Worm (Caenorhabditis elegans) whole organism, L3 larva: ENCODE data around the gene T27E4.1.

Experiments
- ZK546.5 ChIP-seq: sonication (generic microtip); optimal IDR thresholded peaks from 2 replicates; lab custom pipeline; 2017; ENCODE audit warnings: missing biosample characterization, missing genetic modification characterization
- aly-2 ChIP-seq: fragments of 150-350 bp; optimal IDR thresholded peaks from 2 replicates; lab custom pipeline; 2014; ENCODE audit warnings: missing biosample characterization, missing genetic modification characterization
- ama-1 ChIP-seq: fragments of 150-350 bp; optimal IDR thresholded peaks from 2 replicates; lab custom pipeline; 2018
- ceh-28 ChIP-seq: fragments of 150-350 bp; optimal IDR thresholded peaks from 2 replicates; lab custom pipeline; 2014; ENCODE audit warnings: missing biosample characterization, missing genetic modification reagents, missing genetic modification characterization
- ceh-82 ChIP-seq: fragments of 150-350 bp; optimal IDR thresholded peaks from 2 replicates; lab custom pipeline; 2014; ENCODE audit warnings: missing biosample characterization, missing genetic modification characterization
- egl-5 ChIP-seq: fragments of 150-350 bp; optimal IDR thresholded peaks from 2 replicates; lab custom pipeline; 2017; ENCODE audit warnings: missing biosample characterization, missing genetic modification reagents, missing genetic modification characterization, inconsistent platforms
- elt-1 ChIP-seq: fragments of 150-350 bp; optimal IDR thresholded peaks from 2 replicates; lab custom pipeline; 2014; ENCODE audit warnings: missing biosample characterization, missing genetic modification characterization
- elt-2 ChIP-seq: sonication (generic microtip); optimal IDR thresholded peaks from 2 replicates; lab custom pipeline; 2016; ENCODE audit warnings: missing genetic modification reagents, mild to moderate bottlenecking, missing genetic modification characterization, missing compliant biosample characterization
- elt-3 ChIP-seq, 3 experiments: fragments of 150-350 bp in 1 of 3; sonication (generic microtip) in 2 of 3; optimal IDR thresholded peaks; 2 replicates in 2 of 3; 4 replicates in 1 of 3; lab custom pipeline; 2014 to 2017; ENCODE audit warnings: missing biosample characterization in 3 of 3, missing genetic modification characterization in 3 of 3
- fkh-10 ChIP-seq: sonication (generic microtip); optimal IDR thresholded peaks from 2 replicates; lab custom pipeline; 2017; ENCODE audit warnings: missing biosample characterization, missing genetic modification reagents, missing genetic modification characterization
- fkh-2 ChIP-seq: fragments of 150-350 bp; optimal IDR thresholded peaks from 2 replicates; lab custom pipeline; 2014; ENCODE audit warnings: missing biosample characterization, missing genetic modification reagents, missing genetic modification characterization
- fos-1 ChIP-seq: fragments of 150-350 bp; optimal IDR thresholded peaks from 2 replicates; lab custom pipeline; 2014; ENCODE audit warnings: missing biosample characterization, missing genetic modification characterization
- jun-1 ChIP-seq: fragments of 150-350 bp; optimal IDR thresholded peaks from 2 replicates; lab custom pipeline; 2014; ENCODE audit warnings: missing biosample characterization, missing genetic modification reagents, missing genetic modification characterization
- lin-39 ChIP-seq: fragments of 150-350 bp; optimal IDR thresholded peaks from 2 replicates; lab custom pipeline; 2018; ENCODE audit warnings: missing biosample characterization, missing genetic modification reagents, missing genetic modification characterization
- lsy-12 ChIP-seq: sonication (generic microtip); optimal IDR thresholded peaks from 2 replicates; lab custom pipeline; 2016; ENCODE audit warnings: mild to moderate bottlenecking, missing genetic modification characterization, missing compliant biosample characterization
- mml-1 ChIP-seq: fragments of 150-350 bp; sonication (generic microtip); optimal IDR thresholded peaks from 3 replicates; lab custom pipeline; 2014; ENCODE audit warnings: missing biosample characterization, missing genetic modification characterization
- nhr-12 ChIP-seq: fragments of 150-350 bp; optimal IDR thresholded peaks from 2 replicates; lab custom pipeline; 2014; ENCODE audit warnings: missing biosample characterization, missing genetic modification characterization
- nhr-23 ChIP-seq: fragments of 150-350 bp; optimal IDR thresholded peaks from 2 replicates; lab custom pipeline; 2014; ENCODE audit warnings: missing biosample characterization, missing genetic modification reagents, missing genetic modification characterization
- nhr-237 ChIP-seq: fragments of 150-350 bp; optimal IDR thresholded peaks from 2 replicates; lab custom pipeline; 2014; ENCODE audit warnings: missing biosample characterization, missing genetic modification characterization
- nhr-25 ChIP-seq: sonication (generic microtip); optimal IDR thresholded peaks from 2 replicates; lab custom pipeline; 2017; ENCODE audit warnings: missing biosample characterization, missing genetic modification characterization
- nhr-43 ChIP-seq: sonication (generic microtip); optimal IDR thresholded peaks from 2 replicates; lab custom pipeline; 2016; ENCODE audit warnings: mild to moderate bottlenecking, missing genetic modification characterization, missing compliant biosample characterization; ENCODE audit not compliant: poor library complexity, severe bottlenecking
- nhr-67 ChIP-seq: fragments of 150-350 bp; optimal IDR thresholded peaks from 2 replicates; lab custom pipeline; 2014; ENCODE audit warnings: missing biosample characterization, missing genetic modification characterization
- nhr-76 ChIP-seq: fragments of 150-350 bp; sonication (generic microtip); optimal IDR thresholded peaks from 5 replicates; lab custom pipeline; 2014; ENCODE audit warnings: missing biosample characterization, missing genetic modification characterization
- nhr-77 ChIP-seq: fragments of 150-350 bp; optimal IDR thresholded peaks from 2 replicates; lab custom pipeline; 2014; ENCODE audit warnings: missing biosample characterization, missing genetic modification characterization
- pha-4 ChIP-seq: fragments of 150-350 bp; optimal IDR thresholded peaks from 2 replicates; lab custom pipeline; 2014; ENCODE audit warnings: missing biosample characterization, missing genetic modification reagents, missing genetic modification characterization
- pqm-1 ChIP-seq: fragments of 150-350 bp; optimal IDR thresholded peaks from 2 replicates; lab custom pipeline; 2017; ENCODE audit warnings: missing biosample characterization, missing genetic modification characterization, inconsistent platforms
- sea-2 ChIP-seq: fragments of 150-350 bp; sonication (generic microtip); optimal IDR thresholded peaks from 4 replicates; lab custom pipeline; 2014; ENCODE audit warnings: missing biosample characterization, missing genetic modification reagents, missing genetic modification characterization
- skn-1 ChIP-seq: fragments of 150-350 bp; optimal IDR thresholded peaks from 2 replicates; lab custom pipeline; 2014; ENCODE audit warnings: missing biosample characterization, missing genetic modification characterization
- snpc-4 ChIP-seq: fragments of 150-350 bp; optimal IDR thresholded peaks from 2 replicates; lab custom pipeline; 2014; ENCODE audit warnings: missing biosample characterization, missing genetic modification characterization
- tbx-2 ChIP-seq: sonication (generic microtip); optimal IDR thresholded peaks from 2 replicates; lab custom pipeline; 2016; ENCODE audit warnings: mild to moderate bottlenecking, missing genetic modification characterization, missing compliant biosample characterization
- unc-39 ChIP-seq: sonication (generic microtip); optimal IDR thresholded peaks from 4 replicates; lab custom pipeline; 2017; ENCODE audit warnings: missing biosample characterization, missing genetic modification characterization
- unc-62 ChIP-seq: fragments of 150-350 bp; sonication (generic microtip); optimal IDR thresholded peaks from 4 replicates; lab custom pipeline; 2014; ENCODE audit warnings: missing biosample characterization, missing genetic modification reagents, missing genetic modification characterization
- zag-1 ChIP-seq: fragments of 150-350 bp; optimal IDR thresholded peaks from 2 replicates; lab custom pipeline; 2014; ENCODE audit warnings: missing biosample characterization, missing genetic modification characterization
- ztf-4 ChIP-seq: fragments of 150-350 bp; optimal IDR thresholded peaks from 2 replicates; lab custom pipeline; 2014; ENCODE audit warnings: missing biosample characterization, missing genetic modification characterization

The T27E4.1 gene

DNA sequence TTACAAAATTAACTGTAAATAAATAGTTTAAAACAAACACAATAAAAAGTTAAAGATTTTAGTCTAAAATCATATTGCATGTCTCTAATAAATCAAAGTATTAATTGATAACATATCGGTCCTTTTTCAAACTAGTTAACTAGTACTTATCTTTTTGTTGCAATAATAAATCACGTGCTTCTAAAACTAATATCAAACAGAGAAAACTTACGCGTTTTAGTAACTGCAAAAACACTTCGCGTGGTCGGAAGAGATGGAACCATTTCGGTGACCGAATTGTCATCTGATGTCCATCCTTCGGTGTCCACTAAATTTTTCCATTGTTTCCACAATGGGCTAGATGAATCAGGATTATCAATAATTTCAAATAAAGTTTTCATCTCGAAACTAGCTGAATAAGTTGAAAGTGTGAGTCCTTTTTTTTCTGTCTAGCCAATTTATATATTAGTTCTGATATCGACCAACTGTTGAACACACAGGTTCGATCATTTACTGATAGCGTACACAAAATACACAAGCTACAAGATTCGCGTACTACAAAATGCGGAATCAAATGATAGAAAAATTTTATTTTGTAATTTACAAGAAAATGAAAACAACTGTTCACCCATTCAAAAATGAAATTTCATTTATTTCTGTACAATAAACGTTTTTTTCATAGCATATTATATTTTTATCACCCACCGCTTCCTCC lies 6.3 kb downstream of the T27E4.1 start, which contains the start of gene F21C10.9:
Gene F21C10.9, minus strand, starts transcription at position 417 of the 694 bp plus-strand sequence.
- peak; percentile 25 for TF ChIP-seq elt-2 (tag; lab: Kevin White, UChicago)
- no peak for TF ChIP-seq pqm-1 (tag; lab: Kevin White, UChicago)
- TF ChIP-seq fos-1 (tag; lab: Kevin White, UChicago), result no peak
- peak; percentile 12 for TF ChIP-seq pha-4 (tag; lab: Kevin White, UChicago)
- TF ChIP-seq snpc-4 (tag; lab: Kevin White, UChicago), result no peak
- no peak for TF ChIP-seq fkh-10 (GFP tag; lab: Kevin White, UChicago)

DNA sequence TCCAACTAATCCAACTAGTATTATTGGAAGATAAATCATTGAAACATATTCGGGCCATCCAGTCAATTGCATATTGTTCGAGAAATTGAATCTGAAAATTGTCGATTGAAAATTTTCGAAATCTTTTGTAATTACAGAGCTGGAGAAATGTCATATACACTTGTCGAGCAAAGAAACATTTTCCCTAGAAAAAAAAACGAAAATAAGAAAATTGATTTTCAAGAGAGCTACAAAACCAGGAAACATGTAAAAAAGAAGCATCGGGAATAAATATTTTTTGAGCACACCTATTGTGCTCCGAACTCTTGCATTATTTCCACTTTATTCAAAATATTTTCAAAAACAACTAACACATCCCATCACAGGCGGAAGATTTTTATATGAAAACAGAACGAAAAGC lies 8.9 kb downstream of the T27E4.1 start, which contains the start of gene frpr-6:
Gene frpr-6, minus strand, starts transcription at position 101 of the 400 bp plus-strand sequence.
- TF ChIP-seq aly-2 (tag; lab: Kevin White, UChicago) (no peak), nhr-25 (tag; lab: Kevin White, UChicago) (no peak), mml-1 (no peak)

DNA sequence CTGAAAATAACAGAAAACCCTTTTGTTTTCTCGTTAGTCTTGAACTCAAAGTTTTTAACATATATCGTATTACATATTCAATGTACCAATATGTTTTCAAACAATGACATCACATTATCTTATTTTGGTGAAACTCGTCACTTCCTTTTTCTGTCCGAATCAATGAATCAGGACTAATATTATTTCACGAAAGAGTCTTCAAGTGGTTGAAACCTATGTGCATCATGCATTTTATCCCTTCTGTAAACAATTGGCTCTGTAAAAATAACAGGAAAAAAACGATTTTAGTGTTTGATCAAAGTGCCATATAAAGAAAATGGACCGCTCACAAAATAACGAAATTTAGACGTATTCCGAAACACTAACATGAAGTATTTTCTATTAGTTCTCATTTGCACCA lies 16.1 kb downstream of the T27E4.1 start, which contains the start of gene F21C10.18:
Gene F21C10.18, plus strand, starts transcription at position 301 of the 400 bp plus-strand sequence.
- TF ChIP-seq nhr-237 (tag; lab: Kevin White, UChicago) (no peak), unc-39 (no peak), nhr-12 (no peak), tbx-2 (tag; lab: Kevin White, UChicago) (no peak), pqm-1 (tag; lab: Kevin White, UChicago) (no peak), pha-4 (tag; lab: Kevin White, UChicago) (no peak), lsy-12 (tag; lab: Kevin White, UChicago) (no peak), nhr-25 (tag; lab: Kevin White, UChicago) (no peak), fkh-2 (tag; lab: Kevin White, UChicago) (no peak), elt-1 (tag; lab: Kevin White, UChicago) (no peak), ceh-82 (tag; lab: Kevin White, UChicago) (no peak), nhr-43 (no peak)

DNA sequence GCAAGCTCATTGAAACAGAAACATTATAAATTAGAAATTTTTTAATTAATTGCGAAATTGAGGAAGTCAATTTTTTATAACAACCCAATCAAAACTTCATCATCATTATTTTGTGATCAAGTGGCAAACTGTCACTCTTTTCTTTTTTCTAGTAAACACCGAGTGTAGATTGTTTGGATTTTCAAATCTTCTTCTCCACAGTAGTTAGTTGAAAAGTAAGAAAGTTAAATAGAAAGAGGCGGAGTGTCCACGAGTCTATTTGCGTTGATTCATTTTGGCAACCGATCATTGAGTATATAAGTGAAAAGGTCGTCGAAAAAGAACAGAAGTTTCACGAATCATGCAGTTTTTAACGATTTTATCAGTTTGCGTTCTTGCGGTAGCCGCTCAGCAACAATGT lies 17.1 kb downstream of the T27E4.1 start, which contains the start of gene pqn-31:
Gene pqn-31, plus strand, starts transcription at position 301 of the 400 bp plus-strand sequence.
- TF ChIP-seq pha-4 (tag; lab: Kevin White, UChicago) (peak; percentile 37), egl-5 (tag; lab: Kevin White, UChicago) (no peak)

DNA sequence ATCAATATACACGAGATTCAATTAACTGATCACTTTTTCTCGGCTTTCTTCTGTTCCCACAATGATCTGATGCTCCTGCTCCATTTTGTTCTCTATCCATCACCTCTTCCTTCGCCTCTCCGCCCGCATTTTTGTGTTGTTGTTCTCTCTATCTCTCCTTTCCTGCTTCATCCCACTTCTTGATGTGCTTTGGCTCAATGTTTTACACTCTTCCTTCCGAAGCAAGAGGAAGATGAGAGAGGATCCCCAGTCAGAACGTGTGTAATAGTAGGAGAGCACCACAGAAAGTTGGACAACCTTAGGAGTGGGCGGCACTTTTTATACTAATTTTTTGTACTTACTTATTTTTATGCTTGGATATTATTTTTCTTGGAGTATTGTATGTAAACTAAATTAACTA lies 19.8 kb downstream of the T27E4.1 start:
- TF ChIP-seq egl-5 (tag; lab: Kevin White, UChicago) (no peak), nhr-237 (tag; lab: Kevin White, UChicago) (no peak), jun-1 (tag; lab: Kevin White, UChicago) (no peak)

DNA sequence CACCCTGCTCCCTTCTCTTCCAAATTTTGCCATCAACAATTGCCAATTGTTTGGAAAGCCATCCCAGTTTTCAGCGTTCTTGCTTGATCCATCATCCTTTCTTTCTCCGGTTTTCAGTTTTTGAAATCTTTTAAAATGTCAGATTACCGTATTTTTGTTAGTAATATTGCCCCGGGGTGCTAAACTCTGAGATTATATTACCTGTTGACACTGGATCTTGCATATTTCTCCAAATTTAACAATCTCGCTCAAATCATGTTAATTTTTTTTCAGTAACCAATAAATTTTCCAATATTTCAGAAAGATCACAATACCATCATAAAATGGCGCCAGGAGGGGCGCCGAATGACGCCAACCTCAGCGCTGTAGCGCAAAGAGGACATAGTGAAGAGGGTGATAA lies 20.3 kb downstream of the T27E4.1 start, which contains the start of gene F21C10.7:
Gene F21C10.7, plus strand, starts transcription at position 301 of the 400 bp plus-strand sequence.
- TF ChIP-seq ceh-82 (tag; lab: Kevin White, UChicago) (no peak), ama-1 (lab: Kevin White, UChicago) (no peak), nhr-77 (tag; lab: Kevin White, UChicago) (no peak), ceh-28 (tag; lab: Kevin White, UChicago) (no peak)
- TF ChIP-seq, all 47 proteins: peak for 0

DNA sequence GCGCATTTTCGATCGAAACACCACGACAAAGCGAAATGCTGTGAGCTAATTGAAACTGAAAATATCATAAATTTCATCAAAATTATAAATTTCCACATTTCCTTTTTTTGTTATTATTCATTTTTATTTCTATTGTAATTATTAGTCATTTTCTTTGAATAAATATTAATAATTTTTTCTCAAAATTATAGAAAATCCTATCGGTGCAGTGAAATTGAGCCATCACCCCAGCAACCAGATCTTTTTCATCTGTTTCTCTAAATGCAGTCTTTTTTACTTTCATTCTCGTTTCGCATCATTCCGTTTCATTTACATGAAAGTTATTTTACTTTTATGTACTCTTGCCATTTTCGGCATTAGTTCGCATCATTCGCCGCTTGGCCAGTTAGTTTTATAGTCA lies 29.9 kb downstream of the T27E4.1 start, which contains the start of gene F21C10.13:
Gene F21C10.13, plus strand, starts transcription at position 301 of the 400 bp plus-strand sequence.
- TF ChIP-seq nhr-77 (tag; lab: Kevin White, UChicago) (no peak), skn-1 (tag; lab: Kevin White, UChicago) (no peak), sea-2 (GFP tag; lab: Kevin White, UChicago) (no peak), nhr-76 (tag; lab: Kevin White, UChicago) (no peak), lsy-12 (tag; lab: Kevin White, UChicago) (no peak), lin-39 (tag; lab: Kevin White, UChicago) (no peak), ZK546.5 (tag; lab: Kevin White, UChicago) (no peak), elt-3 (tag; optimal IDR thresholded peaks at IDR 0.05; lab: Kevin White, UChicago) (no peak), nhr-23 (tag; lab: Kevin White, UChicago) (no peak), fkh-2 (tag; lab: Kevin White, UChicago) (no peak), egl-5 (tag; lab: Kevin White, UChicago) (no peak), zag-1 (tag; lab: Kevin White, UChicago) (no peak), unc-39 (no peak), fos-1 (tag; lab: Kevin White, UChicago) (no peak), unc-62 (GFP tag; lab: Kevin White, UChicago) (no peak), nhr-67 (tag; lab: Kevin White, UChicago) (no peak), ztf-4 (tag; lab: Kevin White, UChicago) (no peak)
- TF ChIP-seq, all 47 proteins: peak for 0
